Fruit fly (Drosophila melanogaster) whole organism, embryonic: ENCODE results near the gene cyr.
A peak's percentile ranks its signal among the peaks of the same experiment; 100 is the strongest.

Experiments used
- Atf6 ChIP-seq: fragments of 200-800 bp; sonication (Bioruptor generic); IDR thresholded peaks from 2 replicates; pipeline ENCODE4 v1.3.6; 2022; ENCODE audit warnings: missing biosample characterization, missing genetic modification characterization
- Bdp1 ChIP-seq: fragments of 200-800 bp; sonication (Bioruptor generic); optimal IDR thresholded peaks from 3 replicates; lab custom pipeline; 2016; ENCODE audit warnings: missing biosample characterization, missing genetic modification characterization
- CG10543 ChIP-seq: fragments of 200-800 bp; sonication (Bioruptor generic); optimal IDR thresholded peaks from 3 replicates; lab custom pipeline; 2017; ENCODE audit warnings: missing biosample characterization, mild to moderate bottlenecking, missing genetic modification characterization, moderate library complexity
- CG11696 ChIP-seq: fragments of 200-800 bp; sonication (Bioruptor generic); IDR thresholded peaks from 2 replicates; pipeline ENCODE4 v1.3.6; 2022; ENCODE audit warnings: missing biosample characterization, missing genetic modification characterization
- CG13287 ChIP-seq: fragments of 200-800 bp; sonication (Bioruptor generic); IDR thresholded peaks from 2 replicates; pipeline ENCODE4 v1.3.6; 2022; ENCODE audit warnings: missing biosample characterization, missing genetic modification characterization; ENCODE audit not compliant: partially characterized antibody
- CG1529 ChIP-seq: fragments of 200-800 bp; sonication (Bioruptor generic); optimal IDR thresholded peaks from 3 replicates; lab custom pipeline; 2018; ENCODE audit warnings: missing biosample characterization, missing genetic modification characterization
- CG17186 ChIP-seq: fragments of 200-800 bp; sonication (Bioruptor generic); optimal IDR thresholded peaks from 3 replicates; lab custom pipeline; 2017; ENCODE audit warnings: missing biosample characterization, missing genetic modification reagents, missing genetic modification characterization
- CG17568 ChIP-seq: fragments of 200-800 bp; sonication (Bioruptor generic); optimal IDR thresholded peaks from 2 replicates; lab custom pipeline; 2018; ENCODE audit warnings: missing biosample characterization, mild to moderate bottlenecking, missing genetic modification characterization, moderate library complexity
- CG2712 ChIP-seq: fragments of 200-800 bp; optimal IDR thresholded peaks from 3 replicates; lab custom pipeline; 2019; ENCODE audit warnings: missing biosample characterization, mild to moderate bottlenecking, missing genetic modification characterization, moderate library complexity
- CG2875 ChIP-seq: fragments of 200-800 bp; sonication (Bioruptor generic); optimal IDR thresholded peaks from 2 replicates; lab custom pipeline; 2017; ENCODE audit warnings: missing biosample characterization, mild to moderate bottlenecking, missing genetic modification characterization, missing genetic modification reagents
- CG34224 ChIP-seq: fragments of 200-800 bp; sonication (Bioruptor generic); IDR thresholded peaks from 3 replicates; pipeline ENCODE4 v1.3.6; 2022; ENCODE audit warnings: missing biosample characterization, missing genetic modification characterization; ENCODE audit not compliant: partially characterized antibody
- CG3838 ChIP-seq: fragments of 200-800 bp; sonication (Bioruptor generic); optimal IDR thresholded peaks from 3 replicates; lab custom pipeline; 2016; ENCODE audit warnings: missing biosample characterization, missing genetic modification characterization
- CG42726 ChIP-seq: fragments of 200-800 bp; sonication (Bioruptor generic); IDR thresholded peaks from 2 replicates; pipeline ENCODE4 v1.3.6; 2022; ENCODE audit warnings: missing biosample characterization, missing genetic modification characterization; ENCODE audit not compliant: partially characterized antibody
- CG4328 ChIP-seq: fragments of 200-800 bp; sonication (Bioruptor generic); optimal IDR thresholded peaks from 3 replicates; lab custom pipeline; 2017; ENCODE audit warnings: missing biosample characterization, missing genetic modification reagents, missing genetic modification characterization
- CG6689 ChIP-seq: fragments of 200-800 bp; sonication (Bioruptor generic); IDR thresholded peaks from 2 replicates; pipeline ENCODE4 v1.3.6; 2022; ENCODE audit warnings: missing biosample characterization, missing genetic modification characterization
- CG8388 ChIP-seq: fragments of 200-800 bp; sonication (Bioruptor generic); optimal IDR thresholded peaks from 2 replicates; lab custom pipeline; 2019; ENCODE audit warnings: missing biosample characterization, mild to moderate bottlenecking, missing genetic modification characterization, moderate library complexity
- CG9797 ChIP-seq: fragments of 200-800 bp; sonication (Bioruptor generic); optimal IDR thresholded peaks from 3 replicates; lab custom pipeline; 2018; ENCODE audit warnings: missing biosample characterization, mild to moderate bottlenecking, missing genetic modification characterization
- D19A ChIP-seq: fragments of 200-800 bp; optimal IDR thresholded peaks from 3 replicates; lab custom pipeline; 2019; ENCODE audit warnings: missing biosample characterization, mild to moderate bottlenecking, missing genetic modification characterization, moderate library complexity
- Dp ChIP-seq: fragments of 200-800 bp; sonication (Bioruptor generic); optimal IDR thresholded peaks from 2 replicates; lab custom pipeline; 2018; ENCODE audit warnings: missing biosample characterization, mild to moderate bottlenecking, missing genetic modification characterization, moderate library complexity
- Ets65A ChIP-seq: fragments of 200-800 bp; sonication (Bioruptor generic); peaks from one replicate; lab custom pipeline; 2016; ENCODE audit warnings: missing biosample characterization, missing genetic modification characterization
- Fer1 ChIP-seq: fragments of 200-800 bp; sonication (Bioruptor generic); optimal IDR thresholded peaks from 2 replicates; lab custom pipeline; 2017; ENCODE audit warnings: missing biosample characterization, mild to moderate bottlenecking, missing genetic modification characterization
- GATAe ChIP-seq: fragments of 200-800 bp; sonication (Bioruptor generic); conservative IDR thresholded peaks from 2 replicates; pipeline ENCODE4 v1.3.6; 2022; ENCODE audit warnings: missing biosample characterization, missing genetic modification characterization
- Gug ChIP-seq: fragments of 200-800 bp; sonication (Bioruptor generic); IDR thresholded peaks from 4 replicates; pipeline ENCODE4 v1.3.6; 2022; ENCODE audit warnings: missing biosample characterization, missing genetic modification characterization
- Hmx ChIP-seq: fragments of 200-800 bp; sonication (Bioruptor generic); optimal IDR thresholded peaks from 2 replicates; lab custom pipeline; 2016; ENCODE audit warnings: missing biosample characterization, missing genetic modification characterization
- Kr ChIP-seq: fragments of 200-800 bp; sonication (Bioruptor generic); optimal IDR thresholded peaks from 2 replicates; lab custom pipeline; 2017; ENCODE audit warnings: missing biosample characterization, mild to moderate bottlenecking, missing genetic modification characterization
- Lpt ChIP-seq: fragments of >200 bp; optimal IDR thresholded peaks from 2 replicates; lab custom pipeline; 2018; ENCODE audit warnings: missing biosample characterization, missing genetic modification characterization
- Mad ChIP-seq: fragments of 200-800 bp; sonication (Bioruptor generic); optimal IDR thresholded peaks from 2 replicates; lab custom pipeline; 2016; ENCODE audit warnings: missing biosample characterization, missing genetic modification characterization
- Mes4 ChIP-seq: fragments of 200-800 bp; sonication (Bioruptor generic); optimal IDR thresholded peaks from 2 replicates; lab custom pipeline; 2016; ENCODE audit warnings: missing biosample characterization, missing genetic modification characterization
- Myb ChIP-seq: fragments of 200-800 bp; sonication (Bioruptor generic); optimal IDR thresholded peaks from 2 replicates; lab custom pipeline; 2016; ENCODE audit warnings: missing biosample characterization, missing genetic modification characterization
- NC2α ChIP-seq: fragments of 200-800 bp; sonication (Bioruptor generic); optimal IDR thresholded peaks from 2 replicates; lab custom pipeline; 2016; ENCODE audit warnings: missing biosample characterization, missing genetic modification characterization
- NfI ChIP-seq: fragments of 200-800 bp; sonication (Bioruptor generic); optimal IDR thresholded peaks from 3 replicates; lab custom pipeline; 2018; ENCODE audit warnings: missing biosample characterization, mild to moderate bottlenecking, missing genetic modification characterization, moderate library complexity
- Rx ChIP-seq: fragments of 200-800 bp; sonication (Bioruptor generic); IDR thresholded peaks from 2 replicates; pipeline ENCODE4 v1.3.6; 2022; ENCODE audit warnings: missing biosample characterization, missing genetic modification characterization
- Sin3A ChIP-seq: fragments of >200 bp; optimal IDR thresholded peaks from 2 replicates; lab custom pipeline; 2018
- Usf ChIP-seq: fragments of 200-800 bp; sonication (Bioruptor generic); optimal IDR thresholded peaks from 2 replicates; lab custom pipeline; 2017; ENCODE audit warnings: missing genotype, missing biosample characterization, missing genetic modification characterization
- ara ChIP-seq: fragments of 200-800 bp; sonication (Bioruptor generic); IDR thresholded peaks from 2 replicates; pipeline ENCODE4 v1.3.6; 2022; ENCODE audit warnings: missing biosample characterization, missing genetic modification characterization
- cas ChIP-seq: fragments of 200-800 bp; sonication (Bioruptor generic); IDR thresholded peaks from 2 replicates; pipeline ENCODE4 v1.3.6; 2022; ENCODE audit warnings: missing biosample characterization, missing genetic modification characterization
- cato ChIP-seq: fragments of 200-800 bp; sonication (Bioruptor generic); optimal IDR thresholded peaks from 2 replicates; lab custom pipeline; 2016; ENCODE audit warnings: missing biosample characterization, missing genetic modification characterization, borderline replicate concordance
- crc ChIP-seq: fragments of 200-800 bp; sonication (Bioruptor generic); optimal IDR thresholded peaks from 2 replicates; lab custom pipeline; 2016; ENCODE audit warnings: missing biosample characterization, missing genetic modification characterization
- dysf ChIP-seq: fragments of 200-800 bp; sonication (Bioruptor generic); IDR thresholded peaks from 3 replicates; pipeline ENCODE4 v1.3.6; 2022; ENCODE audit warnings: missing biosample characterization, missing genetic modification characterization
- gce ChIP-seq: fragments of 200-800 bp; sonication (Bioruptor generic); IDR thresholded peaks from 3 replicates; pipeline ENCODE4 v1.3.6; 2022; ENCODE audit warnings: missing biosample characterization, missing genetic modification characterization
- grau ChIP-seq: fragments of 200-800 bp; optimal IDR thresholded peaks from 3 replicates; lab custom pipeline; 2019; ENCODE audit warnings: missing biosample characterization, mild to moderate bottlenecking, missing genetic modification characterization, moderate library complexity
- gsb-n ChIP-seq: fragments of 200-800 bp; sonication (Bioruptor generic); optimal IDR thresholded peaks from 3 replicates; lab custom pipeline; 2018; ENCODE audit warnings: missing biosample characterization, mild to moderate bottlenecking, missing genetic modification characterization
- kay ChIP-seq: fragments of 200-800 bp; sonication (Bioruptor generic); optimal IDR thresholded peaks from 2 replicates; lab custom pipeline; 2016; ENCODE audit warnings: missing biosample characterization, missing genetic modification characterization
- lab ChIP-seq: fragments of 200-800 bp; sonication (Bioruptor generic); optimal IDR thresholded peaks from 3 replicates; lab custom pipeline; 2017; ENCODE audit warnings: missing biosample characterization, missing genetic modification characterization, mild to moderate bottlenecking, moderate library complexity, missing genetic modification reagents
- lmd ChIP-seq: fragments of 200-800 bp; sonication (Bioruptor generic); IDR thresholded peaks from 2 replicates; pipeline ENCODE4 v1.3.6; 2022; ENCODE audit warnings: missing biosample characterization, missing genetic modification characterization
- mam ChIP-seq: fragments of 200-800 bp; sonication (Bioruptor generic); optimal IDR thresholded peaks from 3 replicates; lab custom pipeline; 2016; ENCODE audit warnings: missing biosample characterization, missing genetic modification characterization
- nerfin-1 ChIP-seq: fragments of 200-800 bp; sonication (Bioruptor generic); optimal IDR thresholded peaks from 3 replicates; lab custom pipeline; 2019; ENCODE audit warnings: missing biosample characterization, mild to moderate bottlenecking, missing genetic modification characterization, moderate library complexity
- sc ChIP-seq, 3 experiments: fragments of >200 bp in 2 of 3; fragments of 200-800 bp in 1 of 3; sonication (Bioruptor generic) in 1 of 3; optimal IDR thresholded peaks; 2 replicates in 2 of 3; 3 replicates in 1 of 3; lab custom pipeline; 2017; ENCODE audit warnings: mild to moderate bottlenecking in 1 of 3, missing biosample characterization in 1 of 3, missing genetic modification characterization in 1 of 3, missing genetic modification reagents in 1 of 3
- sug ChIP-seq: fragments of 200-800 bp; optimal IDR thresholded peaks from 2 replicates; lab custom pipeline; 2019; ENCODE audit warnings: missing biosample characterization, mild to moderate bottlenecking, missing genetic modification characterization, moderate library complexity
- tin ChIP-seq: fragments of 200-800 bp; sonication (Bioruptor generic); optimal IDR thresholded peaks from 3 replicates; lab custom pipeline; 2016; ENCODE audit warnings: missing biosample characterization, missing genetic modification characterization
- tna ChIP-seq: fragments of 200-800 bp; sonication (Bioruptor generic); IDR thresholded peaks from 2 replicates; pipeline ENCODE4 v1.3.6; 2022; ENCODE audit warnings: missing biosample characterization, missing genetic modification characterization; ENCODE audit not compliant: partially characterized antibody
- trh ChIP-seq: fragments of 200-800 bp; sonication (Bioruptor generic); optimal IDR thresholded peaks from 2 replicates; lab custom pipeline; 2016; ENCODE audit warnings: missing biosample characterization, missing genetic modification characterization

cyr gene

dm6 chrX:8125224-8125649 is 10.3 kb downstream of the cyr start (continued):
- no peak for TF ChIP-seq tna
- peak; percentile 63 for TF ChIP-seq gsb-n (tag; lab: Kevin White, UChicago)
- peak; percentile 41 for TF ChIP-seq CG2875 (GFP tag; lab: Kevin White, UChicago)
- TF ChIP-seq Ets65A (GFP tag; lab: Kevin White, UChicago) = peak; percentile 65
- peak; percentile 49 for TF ChIP-seq tin (GFP tag; lab: Kevin White, UChicago)
- no peak for TF ChIP-seq sc (optimal IDR thresholded peaks at IDR 0.05; lab: Kevin White, UChicago)
- peak; percentile 40 for TF ChIP-seq sc (GFP tag; optimal IDR thresholded peaks at IDR 0.05; lab: Kevin White, UChicago)
- no peak for TF ChIP-seq Hmx
- TF ChIP-seq kay (GFP tag; lab: Kevin White, UChicago) = no peak
- TF ChIP-seq CG9797 = no peak
- TF ChIP-seq Mad = no peak
- TF ChIP-seq crc = no peak
- TF ChIP-seq Bdp1 (GFP tag; lab: Kevin White, UChicago) = no peak
- peak; percentile 45; the same call in 1 of the 2 replicates for TF ChIP-seq lmd (GFP tag; lab: Robert Waterston, UW)
- TF ChIP-seq CG10543 (GFP tag; lab: Kevin White, UChicago) = no peak
- TF ChIP-seq gce (GFP tag; lab: Robert Waterston, UW) = no peak
- no peak for TF ChIP-seq Sin3A (lab: Kevin White, UChicago)
- TF ChIP-seq CG13287 (GFP tag; lab: Robert Waterston, UW) = no peak
- no peak for TF ChIP-seq CG17568 (GFP tag; lab: Kevin White, UChicago)
- TF ChIP-seq CG1529 = peak; percentile 9
- TF ChIP-seq CG11696 = no peak
- TF ChIP-seq ara = no peak
- TF ChIP-seq Usf = no peak
- TF ChIP-seq sug (tag; lab: Kevin White, UChicago) = no peak
- no peak for TF ChIP-seq trh (GFP tag; lab: Kevin White, UChicago)
- TF ChIP-seq Myb = no peak
- no peak for TF ChIP-seq lab
- no peak for TF ChIP-seq Dp (GFP tag; lab: Kevin White, UChicago)
- no peak for TF ChIP-seq CG34224 (GFP tag; lab: Robert Waterston, UW)
- peak; percentile 3 for TF ChIP-seq CG4328 (GFP tag; lab: Kevin White, UChicago)
- no peak for TF ChIP-seq CG3838 (GFP tag; lab: Kevin White, UChicago)
- TF ChIP-seq CG6689 (GFP tag; lab: Robert Waterston, UW) = peak; percentile 60
- TF ChIP-seq NfI (GFP tag; lab: Kevin White, UChicago) = peak; percentile 8
- peak; percentile 77 for TF ChIP-seq CG2712 (tag; lab: Kevin White, UChicago)
- TF ChIP-seq Kr (GFP tag; lab: Kevin White, UChicago) = no peak
- no peak for TF ChIP-seq Rx (GFP tag; lab: Robert Waterston, UW)
- TF ChIP-seq Lpt (GFP tag; lab: Kevin White, UChicago) = no peak
- TF ChIP-seq grau (tag; lab: Kevin White, UChicago) = peak; percentile 59
- TF ChIP-seq Fer1 = peak; percentile 37
- TF ChIP-seq dysf (GFP tag; lab: Robert Waterston, UW) = peak; percentile 45; the same call in 1 of the 3 replicates
- TF ChIP-seq Gug = peak; percentile 34; the same call in 1 of the 4 replicates
- TF ChIP-seq CG42726 = no peak
- TF ChIP-seq D19A (tag; lab: Kevin White, UChicago) = peak; percentile 60
- no peak for TF ChIP-seq mam (GFP tag; lab: Kevin White, UChicago)
- no peak for TF ChIP-seq GATAe (GFP tag; lab: Robert Waterston, UW)
- no peak for TF ChIP-seq cas (GFP tag; lab: Robert Waterston, UW)
- TF ChIP-seq CG8388 (GFP tag; lab: Kevin White, UChicago) = peak; percentile 62
- no peak for TF ChIP-seq CG17186 (GFP tag; lab: Kevin White, UChicago)
- TF ChIP-seq Atf6 (GFP tag; lab: Robert Waterston, UW) = no peak
- TF ChIP-seq NC2α (GFP tag; lab: Kevin White, UChicago) = no peak
- no peak for TF ChIP-seq Mes4
- TF ChIP-seq nerfin-1 (tag; lab: Kevin White, UChicago) = peak; percentile 43
- peak; percentile 9 for TF ChIP-seq cato (GFP tag; lab: Kevin White, UChicago)
